Fruit fly (Drosophila melanogaster) whole organism, embryonic: ENCODE data around the gene Polr2D.

Source experiments
- CG11398 ChIP-seq: fragments of 200-800 bp; sonication (Bioruptor generic); optimal IDR thresholded peaks from 2 replicates; lab custom pipeline; 2016; ENCODE audit warnings: missing biosample characterization, missing genetic modification characterization
- CG12299 ChIP-seq: fragments of 200-800 bp; sonication (Bioruptor generic); optimal IDR thresholded peaks from 2 replicates; lab custom pipeline; 2018; ENCODE audit warnings: missing biosample characterization, mild to moderate bottlenecking, missing genetic modification characterization
- CG4617 ChIP-seq: fragments of 200-800 bp; sonication (Bioruptor generic); optimal IDR thresholded peaks from 3 replicates; lab custom pipeline; 2016; ENCODE audit warnings: missing biosample characterization, missing genetic modification characterization, borderline replicate concordance
- CG9876 ChIP-seq: fragments of 200-800 bp; sonication (Bioruptor generic); optimal IDR thresholded peaks from 2 replicates; lab custom pipeline; 2016; ENCODE audit warnings: missing biosample characterization, missing genetic modification characterization
- fu2 ChIP-seq: fragments of 200-800 bp; sonication (Bioruptor generic); optimal IDR thresholded peaks from 2 replicates; lab custom pipeline; 2016; ENCODE audit warnings: missing biosample characterization, missing genetic modification characterization
- sens-2 ChIP-seq: fragments of 200-800 bp; sonication (Bioruptor generic); IDR thresholded peaks from 2 replicates; pipeline ENCODE4 v1.3.6; 2022; ENCODE audit warnings: missing biosample characterization, missing genetic modification characterization

DNA sequence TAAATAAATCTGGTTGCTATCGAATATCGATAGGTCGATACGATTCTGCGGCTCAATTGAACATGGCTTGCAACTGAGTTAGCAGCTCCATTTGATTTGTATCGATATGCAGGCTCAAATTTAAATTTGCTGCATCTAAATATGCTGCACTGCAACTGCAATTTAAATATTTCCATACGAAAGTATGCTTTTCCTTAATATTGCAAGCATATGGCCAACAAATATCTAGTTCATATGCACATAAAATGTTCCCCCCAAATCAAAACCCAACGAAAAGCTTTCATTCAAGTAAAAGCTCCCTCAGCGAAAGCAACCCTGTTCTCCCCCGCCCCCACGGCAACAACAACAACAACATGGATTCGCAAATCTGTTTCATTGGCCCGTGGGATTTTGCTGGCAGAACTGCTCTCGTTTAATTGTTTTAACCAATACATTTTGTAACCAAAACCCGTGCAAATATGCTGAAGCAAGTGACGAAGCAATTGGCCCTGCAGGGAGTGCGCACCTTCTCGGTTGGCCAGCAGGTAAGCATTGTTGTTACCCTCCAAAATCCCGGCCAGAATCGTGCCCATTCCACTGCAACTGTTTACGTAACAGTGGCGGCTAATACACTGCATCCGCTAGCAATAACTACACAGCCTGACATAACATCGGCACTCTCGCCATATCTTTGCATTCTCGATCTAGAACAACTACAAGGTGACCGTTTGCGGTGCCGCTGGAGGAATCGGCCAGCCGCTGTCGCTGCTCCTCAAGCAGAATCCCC is 29.1 kb downstream of the Polr2D start, which contains the start of the genes CG7168 and Mdh2:
- TF ChIP-seq CG4617 (GFP tag; lab: Kevin White, UChicago) (peak; percentile 30), CG9876 (GFP tag; lab: Kevin White, UChicago) (no peak), sens-2 (no peak), fu2 (GFP tag; lab: Kevin White, UChicago) (no peak), CG11398 (GFP tag; lab: Kevin White, UChicago) (no peak), CG12299 (tag; lab: Kevin White, UChicago) (no peak)
